Fruit fly (Drosophila melanogaster) whole organism, prepupa: ENCODE results near the gene CG1213.

Experiments used
- Blimp-1 ChIP-seq: fragments of 200-800 bp; sonication (Bioruptor generic); optimal IDR thresholded peaks from 3 replicates; lab custom pipeline; 2017; ENCODE audit warnings: missing biosample characterization, missing genetic modification characterization, mild to moderate bottlenecking, moderate library complexity, missing genetic modification reagents
- CG10631 ChIP-seq: fragments of 200-800 bp; sonication (Bioruptor generic); optimal IDR thresholded peaks from 2 replicates; lab custom pipeline; 2016; ENCODE audit warnings: missing biosample characterization, missing genetic modification characterization
- CG10669 ChIP-seq: fragments of 200-800 bp; sonication (Bioruptor generic); optimal IDR thresholded peaks from 3 replicates; lab custom pipeline; 2018; ENCODE audit warnings: missing biosample characterization, mild to moderate bottlenecking, missing genetic modification characterization, moderate library complexity
- CG11294 ChIP-seq: fragments of 200-800 bp; sonication (Bioruptor generic); IDR thresholded peaks from 2 replicates; pipeline ENCODE4 v1.3.6; 2022; ENCODE audit warnings: missing biosample characterization, missing genetic modification characterization
- CG11762 ChIP-seq: fragments of 200-800 bp; sonication (Bioruptor generic); optimal IDR thresholded peaks from 3 replicates; lab custom pipeline; 2016; ENCODE audit warnings: missing biosample characterization, missing genetic modification characterization; ENCODE audit not compliant: insufficient read depth
- CG11902 ChIP-seq: fragments of 200-800 bp; sonication (Bioruptor generic); optimal IDR thresholded peaks from 3 replicates; lab custom pipeline; 2016; ENCODE audit warnings: missing biosample characterization, missing genetic modification characterization
- CG15336 ChIP-seq: fragments of 200-800 bp; sonication (Bioruptor generic); IDR thresholded peaks from 2 replicates; pipeline ENCODE4 v1.3.6; 2022; ENCODE audit warnings: missing biosample characterization, missing genetic modification characterization
- CG1621 ChIP-seq: fragments of 200-800 bp; sonication (Bioruptor generic); optimal IDR thresholded peaks from 3 replicates; lab custom pipeline; 2018; ENCODE audit warnings: missing biosample characterization, mild to moderate bottlenecking, missing genetic modification characterization
- CG16779 ChIP-seq: fragments of 200-800 bp; sonication (Bioruptor generic); optimal IDR thresholded peaks from 3 replicates; lab custom pipeline; 2017; ENCODE audit warnings: missing biosample characterization, mild to moderate bottlenecking, missing genetic modification characterization
- CG3032 ChIP-seq: fragments of 200-800 bp; optimal IDR thresholded peaks from 2 replicates; lab custom pipeline; 2019; ENCODE audit warnings: missing biosample characterization, mild to moderate bottlenecking, missing genetic modification characterization, moderate library complexity
- CG32006 ChIP-seq: fragments of 200-800 bp; sonication (Bioruptor generic); optimal IDR thresholded peaks from 3 replicates; lab custom pipeline; 2017; ENCODE audit warnings: missing biosample characterization, mild to moderate bottlenecking, missing genetic modification characterization
- CG34406 ChIP-seq: fragments of 200-800 bp; sonication (Bioruptor generic); optimal IDR thresholded peaks from 3 replicates; lab custom pipeline; 2016; ENCODE audit warnings: missing biosample characterization, missing genetic modification characterization
- CG3919 ChIP-seq: fragments of 200-800 bp; sonication (Bioruptor generic); optimal IDR thresholded peaks from 3 replicates; lab custom pipeline; 2016; ENCODE audit warnings: missing biosample characterization, missing genetic modification characterization
- CG4318 ChIP-seq: fragments of 200-800 bp; sonication (Bioruptor generic); optimal IDR thresholded peaks from 3 replicates; lab custom pipeline; 2017; ENCODE audit warnings: missing biosample characterization, mild to moderate bottlenecking, missing genetic modification characterization
- CG6163 ChIP-seq: fragments of 200-800 bp; sonication (Bioruptor generic); IDR thresholded peaks from 3 replicates; pipeline ENCODE4 v1.3.6; 2022; ENCODE audit warnings: missing biosample characterization, missing genetic modification characterization
- CG6276 ChIP-seq: fragments of 200-800 bp; sonication (Bioruptor generic); optimal IDR thresholded peaks from 2 replicates; lab custom pipeline; 2017; ENCODE audit warnings: missing biosample characterization, mild to moderate bottlenecking, missing genetic modification characterization
- CG6792 ChIP-seq: fragments of 200-800 bp; sonication (Bioruptor generic); optimal IDR thresholded peaks from 3 replicates; lab custom pipeline; 2016; ENCODE audit warnings: missing biosample characterization, missing genetic modification characterization
- CG6808 ChIP-seq: fragments of 200-800 bp; sonication (Bioruptor generic); optimal IDR thresholded peaks from 3 replicates; lab custom pipeline; 2017; ENCODE audit warnings: missing biosample characterization, missing genetic modification characterization, mild to moderate bottlenecking, moderate library complexity, missing genetic modification reagents
- CG7368 ChIP-seq: fragments of 200-800 bp; sonication (Bioruptor generic); optimal IDR thresholded peaks from 3 replicates; lab custom pipeline; 2016; ENCODE audit warnings: missing biosample characterization, missing genetic modification characterization
- CG8119 ChIP-seq: fragments of 200-800 bp; sonication (Bioruptor generic); IDR thresholded peaks from 3 replicates; pipeline ENCODE4 v1.3.6; 2022; ENCODE audit warnings: missing biosample characterization, missing genetic modification characterization
- CG8319 ChIP-seq: fragments of 200-800 bp; sonication (Bioruptor generic); optimal IDR thresholded peaks from 3 replicates; lab custom pipeline; 2016; ENCODE audit warnings: missing biosample characterization, missing genetic modification characterization
- Eip75B ChIP-seq: fragments of 200-800 bp; sonication (Bioruptor generic); optimal IDR thresholded peaks from 3 replicates; lab custom pipeline; 2016; ENCODE audit warnings: missing biosample characterization, missing genetic modification characterization
- Eip78C ChIP-seq: fragments of 200-800 bp; sonication (Bioruptor generic); peaks from one replicate; lab custom pipeline; 2016; ENCODE audit warnings: missing biosample characterization, missing genetic modification characterization
- Eip93F ChIP-seq: fragments of 200-800 bp; sonication (Bioruptor generic); optimal IDR thresholded peaks from 2 replicates; lab custom pipeline; 2016; ENCODE audit warnings: missing biosample characterization, mild to moderate bottlenecking, missing genetic modification characterization
- Ets21C ChIP-seq: fragments of 200-800 bp; sonication (Bioruptor generic); optimal IDR thresholded peaks from 3 replicates; lab custom pipeline; 2016; ENCODE audit warnings: missing biosample characterization, missing genetic modification characterization
- Ets96B ChIP-seq: fragments of 200-800 bp; optimal IDR thresholded peaks from 2 replicates; lab custom pipeline; 2019; ENCODE audit warnings: missing biosample characterization, mild to moderate bottlenecking, missing genetic modification characterization, moderate library complexity
- Gug ChIP-seq: fragments of 200-800 bp; sonication (Bioruptor generic); IDR thresholded peaks from 2 replicates; pipeline ENCODE4 v1.3.6; 2022; ENCODE audit warnings: missing biosample characterization, missing genetic modification characterization
- Hr39 ChIP-seq: fragments of 200-800 bp; sonication (Bioruptor generic); optimal IDR thresholded peaks from 2 replicates; lab custom pipeline; 2016; ENCODE audit warnings: missing biosample characterization, missing genetic modification characterization
- Hr4 ChIP-seq: fragments of 200-800 bp; sonication (Bioruptor generic); optimal IDR thresholded peaks from 3 replicates; lab custom pipeline; 2016; ENCODE audit warnings: missing biosample characterization, missing genetic modification characterization
- Lpt ChIP-seq: fragments of 200-800 bp; sonication (Bioruptor generic); optimal IDR thresholded peaks from 3 replicates; lab custom pipeline; 2016; ENCODE audit warnings: missing biosample characterization, missing genetic modification characterization
- Met ChIP-seq: fragments of 200-800 bp; sonication (Bioruptor generic); optimal IDR thresholded peaks from 3 replicates; lab custom pipeline; 2016; ENCODE audit warnings: missing biosample characterization, missing genetic modification characterization
- OdsH ChIP-seq: fragments of 200-800 bp; sonication (Bioruptor generic); optimal IDR thresholded peaks from 3 replicates; lab custom pipeline; 2016; ENCODE audit warnings: missing biosample characterization, missing genetic modification characterization
- Smox ChIP-seq: fragments of 200-800 bp; sonication (Bioruptor generic); optimal IDR thresholded peaks from 3 replicates; lab custom pipeline; 2016; ENCODE audit warnings: missing biosample characterization, missing genetic modification characterization
- Sox102F ChIP-seq: fragments of 200-800 bp; sonication (Bioruptor generic); optimal IDR thresholded peaks from 2 replicates; lab custom pipeline; 2016; ENCODE audit warnings: missing biosample characterization, mild to moderate bottlenecking, missing genetic modification characterization
- Sox14 ChIP-seq: fragments of 200-800 bp; sonication (Bioruptor generic); optimal IDR thresholded peaks from 3 replicates; lab custom pipeline; 2016; ENCODE audit warnings: missing biosample characterization, missing genetic modification characterization
- Sox15 ChIP-seq: fragments of 200-800 bp; sonication (Bioruptor generic); optimal IDR thresholded peaks from 3 replicates; lab custom pipeline; 2016; ENCODE audit warnings: missing biosample characterization, missing genetic modification characterization
- achi ChIP-seq: fragments of 200-800 bp; sonication (Bioruptor generic); optimal IDR thresholded peaks from 3 replicates; lab custom pipeline; 2016; ENCODE audit warnings: missing biosample characterization, missing genetic modification characterization
- acj6 ChIP-seq: fragments of 200-800 bp; sonication (Bioruptor generic); optimal IDR thresholded peaks from 3 replicates; lab custom pipeline; 2016; ENCODE audit warnings: missing biosample characterization, missing genetic modification characterization
- cyc ChIP-seq: fragments of 200-800 bp; sonication (Bioruptor generic); optimal IDR thresholded peaks from 3 replicates; lab custom pipeline; 2016; ENCODE audit warnings: missing biosample characterization, missing genetic modification characterization
- esn ChIP-seq: fragments of 200-800 bp; sonication (Bioruptor generic); optimal IDR thresholded peaks from 2 replicates; lab custom pipeline; 2016; ENCODE audit warnings: missing biosample characterization, mild to moderate bottlenecking, missing genetic modification characterization, moderate library complexity
- fd59A ChIP-seq: fragments of 200-800 bp; sonication (Bioruptor generic); optimal IDR thresholded peaks from 2 replicates; lab custom pipeline; 2017; ENCODE audit warnings: missing biosample characterization, mild to moderate bottlenecking, missing genetic modification characterization, missing genetic modification reagents
- fd85E ChIP-seq: fragments of 200-800 bp; sonication (Bioruptor generic); optimal IDR thresholded peaks from 3 replicates; lab custom pipeline; 2016; ENCODE audit warnings: missing biosample characterization, missing genetic modification characterization
- fkh ChIP-seq: fragments of 200-800 bp; sonication (Bioruptor generic); optimal IDR thresholded peaks from 3 replicates; lab custom pipeline; 2017; ENCODE audit warnings: missing biosample characterization, mild to moderate bottlenecking, missing genetic modification characterization, moderate library complexity
- pdm3 ChIP-seq: fragments of 200-800 bp; sonication (Bioruptor generic); optimal IDR thresholded peaks from 3 replicates; lab custom pipeline; 2016; ENCODE audit warnings: missing biosample characterization, missing genetic modification characterization
- salr ChIP-seq, 2 experiments: fragments of 200-800 bp; sonication (Bioruptor generic); optimal IDR thresholded peaks; 3 replicates each; lab custom pipeline; 2016 to 2018; ENCODE audit warnings: missing biosample characterization in 2 of 2, missing genetic modification characterization in 2 of 2, mild to moderate bottlenecking in 1 of 2
- spab ChIP-seq: fragments of 200-800 bp; sonication (Bioruptor generic); optimal IDR thresholded peaks from 2 replicates; lab custom pipeline; 2017; ENCODE audit warnings: missing biosample characterization, mild to moderate bottlenecking, missing genetic modification characterization, missing genetic modification reagents
- ss ChIP-seq, 2 experiments: fragments of 200-800 bp; sonication (Bioruptor generic); optimal IDR thresholded peaks; 2 replicates in 1 of 2; 3 replicates in 1 of 2; lab custom pipeline; 2017 to 2018; ENCODE audit warnings: mild to moderate bottlenecking in 2 of 2, missing biosample characterization in 2 of 2, missing genetic modification characterization in 2 of 2, moderate library complexity in 1 of 2
- svp ChIP-seq: fragments of 200-800 bp; sonication (Bioruptor generic); peaks from one replicate; lab custom pipeline; 2016; ENCODE audit warnings: missing biosample characterization, missing genetic modification characterization
- topi ChIP-seq: fragments of 200-800 bp; sonication (Bioruptor generic); optimal IDR thresholded peaks from 3 replicates; lab custom pipeline; 2016; ENCODE audit warnings: missing biosample characterization, missing genetic modification characterization
- vri ChIP-seq: fragments of 200-800 bp; sonication (Bioruptor generic); optimal IDR thresholded peaks from 3 replicates; lab custom pipeline; 2016; ENCODE audit warnings: missing biosample characterization, mild to moderate bottlenecking, missing genetic modification characterization

CG1213 gene

dm6 chr3R:5840870-5841269 lies at the start of gene CG1213:
Gene CG1213, plus strand, starts transcription at chr3R:5841170.
- TF ChIP-seq CG16779 (tag; lab: Kevin White, UChicago): no peak
- TF ChIP-seq, all 60 proteins: peak for 0

- TF ChIP-seq CG10669 (GFP tag; lab: Kevin White, UChicago) (peak; percentile 99), CG32006 (peak; percentile 99), pdm3 (GFP tag; lab: Kevin White, UChicago) (peak; percentile 99), acj6 (peak; percentile 99), CG1621 (tag; lab: Kevin White, UChicago) (peak; percentile 99), CG8319 (peak; percentile 99), Ets96B (peak; percentile 99), topi (GFP tag; lab: Kevin White, UChicago) (peak; percentile 99), CG6792 (GFP tag; lab: Kevin White, UChicago) (peak; percentile 99), fkh (no peak), CG6163 (GFP tag; lab: Robert Waterston, UW) (peak; percentile 98), ss (GFP tag; optimal IDR thresholded peaks at IDR 0.05; lab: Kevin White, UChicago) (peak; percentile 95 to 98), Eip75B (GFP tag; lab: Kevin White, UChicago) (peak; percentile 99), CG7368 (peak; percentile 99), Sox14 (GFP tag; lab: Kevin White, UChicago) (peak; percentile 99), CG6808 (GFP tag; lab: Kevin White, UChicago) (peak; percentile 98), Blimp-1 (GFP tag; lab: Kevin White, UChicago) (peak; percentile 95), esn (GFP tag; lab: Kevin White, UChicago) (peak; percentile 100), svp (GFP tag; lab: Kevin White, UChicago) (peak; percentile 100), Smox (GFP tag; lab: Kevin White, UChicago) (peak; percentile 99), Hr39 (GFP tag; lab: Kevin White, UChicago) (peak; percentile 99), vri (GFP tag; lab: Kevin White, UChicago) (peak; percentile 99), Eip93F (GFP tag; lab: Kevin White, UChicago) (peak; percentile 99), Lpt (GFP tag; lab: Kevin White, UChicago) (peak; percentile 99), Sox102F (GFP tag; lab: Kevin White, UChicago) (peak; percentile 100), Eip78C (GFP tag; lab: Kevin White, UChicago) (peak; percentile 100), CG10631 (peak; percentile 99), Met (GFP tag; lab: Kevin White, UChicago) (peak; percentile 99), achi (GFP tag; lab: Kevin White, UChicago) (peak; percentile 99), CG4318 (peak; percentile 98), CG34406 (GFP tag; lab: Kevin White, UChicago) (peak; percentile 99), Gug (GFP tag; lab: Robert Waterston, UW) (peak; percentile 98), CG8119 (GFP tag; lab: Robert Waterston, UW) (peak; percentile 98), Hr4 (GFP tag; lab: Kevin White, UChicago) (peak; percentile 99), CG11762 (GFP tag; lab: Kevin White, UChicago) (peak; percentile 99), Sox15 (GFP tag; lab: Kevin White, UChicago) (peak; percentile 99), salr (GFP tag; optimal IDR thresholded peaks at IDR 0.05; lab: Kevin White, UChicago) (peak; percentile 98 to 99), CG11294 (GFP tag; lab: Robert Waterston, UW) (peak; percentile 98), CG11902 (peak; percentile 98), CG6276 (GFP tag; lab: Kevin White, UChicago) (peak; percentile 99), spab (peak; percentile 98), CG3919 (GFP tag; lab: Kevin White, UChicago) (peak; percentile 99), OdsH (GFP tag; lab: Kevin White, UChicago) (peak; percentile 100), Ets21C (peak; percentile 99), CG15336 (GFP tag; lab: Robert Waterston, UW) (peak; percentile 99), fd85E (GFP tag; lab: Kevin White, UChicago) (peak; percentile 98), fd59A (GFP tag; lab: Kevin White, UChicago) (peak; percentile 98), CG3032 (tag; lab: Kevin White, UChicago) (peak; percentile 99), cyc (GFP tag; lab: Kevin White, UChicago) (peak; percentile 99)
Observed at dm6 chr3R:5791497-5791896, 49.5 kb upstream of the CG1213 start, which contains the start of gene Hpf1. Gene Hpf1, plus strand, starts transcription at chr3R:5791879.
